In the genomic region with DNA sequence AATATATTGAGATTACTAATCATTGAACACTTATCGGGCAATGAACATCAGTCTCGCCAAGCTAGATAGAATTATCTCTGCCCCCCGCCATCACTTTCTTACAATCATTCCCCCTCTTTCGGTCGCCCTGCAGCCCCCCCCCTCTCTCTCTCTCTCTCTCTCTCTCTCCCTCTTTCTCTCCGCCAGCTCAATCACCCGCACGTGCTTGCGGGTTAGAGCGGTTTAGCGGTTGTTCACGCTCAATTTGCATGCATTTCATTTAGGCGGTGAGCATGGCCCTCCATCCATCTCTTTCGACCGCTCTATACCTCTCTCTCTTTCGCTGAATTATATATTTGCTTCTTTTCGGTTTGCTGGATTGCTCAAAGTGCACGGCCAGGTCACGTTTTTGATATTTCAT, we compare ENCODE assay signal across 1 fruit fly cellular context.
A peak's percentile ranks its signal among the peaks of the same experiment; 100 is the strongest.
TF ChIP-seq lines count a peak whose summit lies in the region.

No protein-coding gene starts in this region.

TF ChIP-seq in whole organism, embryonic, 481 proteins besides CTCF, POLR2A, EP300 and RAD21 (continued from another document):
- TF ChIP-seq B-H1 (GFP tag; IDR thresholded peaks at IDR 0.05; lab: Robert Waterston, UW) (no peak), Ada2b (GFP tag; IDR thresholded peaks at IDR 0.05; lab: Robert Waterston, UW) (no peak), chinmo (GFP tag; IDR thresholded peaks at IDR 0.05; lab: Robert Waterston, UW; ENCODE audit: partially characterized antibody) (0 out of 4 replicates have a peak, but pooled peaks have one; percentile 59), CG14667 (GFP tag; IDR thresholded peaks at IDR 0.05; lab: Robert Waterston, UW) (no peak), pum (GFP tag; optimal IDR thresholded peaks at IDR 0.05; lab: Kevin White, UChicago) (no peak), CG9215 (GFP tag; IDR thresholded peaks at IDR 0.05; lab: Robert Waterston, UW) (no peak), CG12236 (GFP tag; optimal IDR thresholded peaks at IDR 0.05; lab: Kevin White, UChicago) (no peak), tin (GFP tag; optimal IDR thresholded peaks at IDR 0.05; lab: Kevin White, UChicago) (no peak), z (GFP tag; IDR thresholded peaks at IDR 0.05; lab: Robert Waterston, UW) (peak; percentile 57; the same call in 1 of the 3 replicates), maf-S (GFP tag; optimal IDR thresholded peaks at IDR 0.05; lab: Kevin White, UChicago) (no peak), MESR4 (GFP tag; optimal IDR thresholded peaks at IDR 0.05; lab: Kevin White, UChicago) (no peak), her (GFP tag; optimal IDR thresholded peaks at IDR 0.05; lab: Kevin White, UChicago) (no peak), CG16779 (GFP tag; IDR thresholded peaks at IDR 0.05; lab: Robert Waterston, UW) (no peak), CG5953 (GFP tag; IDR thresholded peaks at IDR 0.05; lab: Robert Waterston, UW) (peak; percentile 30; the same call in 1 of the 2 replicates), CG4282 (GFP tag; optimal IDR thresholded peaks at IDR 0.05; lab: Kevin White, UChicago) (no peak), fu2 (GFP tag; optimal IDR thresholded peaks at IDR 0.05; lab: Kevin White, UChicago) (no peak), CG15479 (GFP tag; optimal IDR thresholded peaks at IDR 0.05; lab: Kevin White, UChicago) (peak; percentile 96), vvl (GFP tag; IDR thresholded peaks at IDR 0.05; lab: Robert Waterston, UW) (peak; percentile 74), zfh1 (GFP tag; IDR thresholded peaks at IDR 0.05; lab: Robert Waterston, UW) (no peak), CG17186 (GFP tag; optimal IDR thresholded peaks at IDR 0.05; lab: Kevin White, UChicago) (no peak), Ets97D (GFP tag; optimal IDR thresholded peaks at IDR 0.05; lab: Kevin White, UChicago) (no peak), CG10654 (GFP tag; optimal IDR thresholded peaks at IDR 0.05; lab: Kevin White, UChicago) (no peak), Lim3 (GFP tag; IDR thresholded peaks at IDR 0.05; lab: Robert Waterston, UW) (no peak), Xrp1 (GFP tag; IDR thresholded peaks at IDR 0.05; lab: Robert Waterston, UW) (no peak), CG4424 (GFP tag; optimal IDR thresholded peaks at IDR 0.05; lab: Kevin White, UChicago) (no peak), CG34224 (GFP tag; IDR thresholded peaks at IDR 0.05; lab: Robert Waterston, UW; ENCODE audit: partially characterized antibody) (no peak), ATbp (GFP tag; optimal IDR thresholded peaks at IDR 0.05; lab: Kevin White, UChicago) (no peak), mld (GFP tag; IDR thresholded peaks at IDR 0.05; lab: Robert Waterston, UW; ENCODE audit: partially characterized antibody) (no peak), BtbVII (GFP tag; optimal IDR thresholded peaks at IDR 0.05; lab: Kevin White, UChicago) (no peak), jumu (GFP tag; optimal IDR thresholded peaks at IDR 0.05; lab: Kevin White, UChicago) (no peak), Med (GFP tag; lab: Kevin White, UChicago) (peak; percentile 34), CG2202 (tag; optimal IDR thresholded peaks at IDR 0.05; lab: Kevin White, UChicago) (no peak), CG11695 (GFP tag; IDR thresholded peaks at IDR 0.05; lab: Robert Waterston, UW) (no peak), D (optimal IDR thresholded peaks at IDR 0.05; lab: Kevin White, UChicago) (no peak), D (GFP tag; optimal IDR thresholded peaks at IDR 0.05; lab: Kevin White, UChicago) (no peak), Trl (optimal IDR thresholded peaks at IDR 0.05; lab: Kevin White, UChicago) (peak; percentile 46 to 51), Trl (GFP tag; optimal IDR thresholded peaks at IDR 0.05; lab: Kevin White, UChicago) (no peak), vfl (GFP tag; optimal IDR thresholded peaks at IDR 0.05; lab: Kevin White, UChicago) (no peak), ham (GFP tag; IDR thresholded peaks at IDR 0.05; lab: Robert Waterston, UW) (no peak), sens (GFP tag; lab: Kevin White, UChicago) (peak; percentile 55), CoRest (tag; optimal IDR thresholded peaks at IDR 0.05; lab: Kevin White, UChicago) (no peak), bab2 (GFP tag; optimal IDR thresholded peaks at IDR 0.05; lab: Kevin White, UChicago) (no peak), CG6689 (GFP tag; IDR thresholded peaks at IDR 0.05; lab: Robert Waterston, UW) (no peak), PHDP (tag; optimal IDR thresholded peaks at IDR 0.05; lab: Kevin White, UChicago) (no peak), Sry-β (GFP tag; optimal IDR thresholded peaks at IDR 0.05; lab: Kevin White, UChicago) (no peak), gsb-n (tag; optimal IDR thresholded peaks at IDR 0.05; lab: Kevin White, UChicago) (peak; percentile 69), az2 (GFP tag; optimal IDR thresholded peaks at IDR 0.05; lab: Kevin White, UChicago) (no peak), CG18764 (GFP tag; optimal IDR thresholded peaks at IDR 0.05; lab: Kevin White, UChicago) (no peak), tap (tag; optimal IDR thresholded peaks at IDR 0.05; lab: Kevin White, UChicago) (no peak), ssp (GFP tag; IDR thresholded peaks at IDR 0.05; lab: Robert Waterston, UW) (no peak), Elba2 (GFP tag; optimal IDR thresholded peaks at IDR 0.05; lab: Kevin White, UChicago) (no peak), CG1832 (GFP tag; optimal IDR thresholded peaks at IDR 0.05; lab: Kevin White, UChicago) (peak; percentile 76), CG15514 (GFP tag; optimal IDR thresholded peaks at IDR 0.05; lab: Kevin White, UChicago) (no peak), ap (GFP tag; IDR thresholded peaks at IDR 0.05; lab: Robert Waterston, UW) (no peak), fd64A (GFP tag; optimal IDR thresholded peaks at IDR 0.05; lab: Kevin White, UChicago) (no peak), aop (GFP tag; IDR thresholded peaks at IDR 0.05; lab: Robert Waterston, UW) (no peak), Bdp1 (GFP tag; optimal IDR thresholded peaks at IDR 0.05; lab: Kevin White, UChicago) (no peak), Tbp (GFP tag; optimal IDR thresholded peaks at IDR 0.05; lab: Kevin White, UChicago) (no peak), CG17612 (GFP tag; IDR thresholded peaks at IDR 0.05; lab: Robert Waterston, UW) (no peak), btn (GFP tag; optimal IDR thresholded peaks at IDR 0.05; lab: Kevin White, UChicago) (no peak), Adf1 (GFP tag; IDR thresholded peaks at IDR 0.05; lab: Robert Waterston, UW) (no peak), unpg (GFP tag; optimal IDR thresholded peaks at IDR 0.05; lab: Kevin White, UChicago) (no peak), oc (tag; optimal IDR thresholded peaks at IDR 0.05; lab: Kevin White, UChicago) (no peak), luna (GFP tag; optimal IDR thresholded peaks at IDR 0.05; lab: Kevin White, UChicago) (no peak), fru (optimal IDR thresholded peaks at IDR 0.05; lab: Kevin White, UChicago) (no peak), crol (GFP tag; IDR thresholded peaks at IDR 0.05; lab: Robert Waterston, UW) (peak; percentile 94), Chrac-16 (GFP tag; optimal IDR thresholded peaks at IDR 0.05; lab: Kevin White, UChicago) (no peak), pfk (GFP tag; optimal IDR thresholded peaks at IDR 0.05; lab: Kevin White, UChicago) (no peak), mirr (GFP tag; optimal IDR thresholded peaks at IDR 0.05; lab: Kevin White, UChicago) (no peak), toy (GFP tag; IDR thresholded peaks at IDR 0.05; lab: Robert Waterston, UW) (no peak), lmd (GFP tag; IDR thresholded peaks at IDR 0.05; lab: Robert Waterston, UW) (no peak), en (GFP tag; optimal IDR thresholded peaks at IDR 0.05; lab: Kevin White, UChicago) (no peak), CG30431 (GFP tag; optimal IDR thresholded peaks at IDR 0.05; lab: Kevin White, UChicago) (no peak), HmgD (GFP tag; optimal IDR thresholded peaks at IDR 0.05; lab: Kevin White, UChicago) (no peak), zfh2 (GFP tag; optimal IDR thresholded peaks at IDR 0.05; lab: Kevin White, UChicago) (no peak), CG18262 (tag; optimal IDR thresholded peaks at IDR 0.05; lab: Kevin White, UChicago) (no peak), Poxn (GFP tag; IDR thresholded peaks at IDR 0.05; lab: Robert Waterston, UW) (no peak), da (GFP tag; optimal IDR thresholded peaks at IDR 0.05; lab: Kevin White, UChicago) (peak; percentile 31), CG16813 (GFP tag; IDR thresholded peaks at IDR 0.05; lab: Robert Waterston, UW; ENCODE audit: partially characterized antibody) (no peak), cg (GFP tag; optimal IDR thresholded peaks at IDR 0.05; lab: Kevin White, UChicago) (no peak), Ssrp (tag; optimal IDR thresholded peaks at IDR 0.05; lab: Kevin White, UChicago) (no peak), CG10321 (GFP tag; IDR thresholded peaks at IDR 0.05; lab: Robert Waterston, UW) (peak; percentile 73), TFAM (GFP tag; optimal IDR thresholded peaks at IDR 0.05; lab: Kevin White, UChicago) (no peak), CG12659 (GFP tag; optimal IDR thresholded peaks at IDR 0.05; lab: Kevin White, UChicago) (no peak), lbe (GFP tag; optimal IDR thresholded peaks at IDR 0.05; lab: Kevin White, UChicago) (no peak), CG13123 (GFP tag; optimal IDR thresholded peaks at IDR 0.05; lab: Kevin White, UChicago) (no peak), odd (GFP tag; optimal IDR thresholded peaks at IDR 0.05; lab: Kevin White, UChicago) (no peak), CG11504 (tag; optimal IDR thresholded peaks at IDR 0.05; lab: Kevin White, UChicago) (no peak), CG13424 (tag; optimal IDR thresholded peaks at IDR 0.05; lab: Kevin White, UChicago) (no peak), CG8290 (GFP tag; optimal IDR thresholded peaks at IDR 0.05; lab: Kevin White, UChicago) (no peak), CG8290 (tag; optimal IDR thresholded peaks at IDR 0.05; lab: Kevin White, UChicago) (peak in 1 of 2 experiments; percentile 7), tll (GFP tag; optimal IDR thresholded peaks at IDR 0.05; lab: Kevin White, UChicago) (peak in 1 of 2 experiments; percentile 50), HmgZ (tag; optimal IDR thresholded peaks at IDR 0.05; lab: Kevin White, UChicago) (no peak), CG4854 (GFP tag; optimal IDR thresholded peaks at IDR 0.05; lab: Kevin White, UChicago) (no peak), Vsx1 (GFP tag; optimal IDR thresholded peaks at IDR 0.05; lab: Kevin White, UChicago) (no peak), CG7357 (GFP tag; IDR thresholded peaks at IDR 0.05; lab: Robert Waterston, UW) (no peak), Six4 (GFP tag; optimal IDR thresholded peaks at IDR 0.05; lab: Kevin White, UChicago) (no peak), lab (GFP tag; optimal IDR thresholded peaks at IDR 0.05; lab: Kevin White, UChicago) (no peak), CG10979 (tag; optimal IDR thresholded peaks at IDR 0.05; lab: Kevin White, UChicago) (no peak), Usf (GFP tag; optimal IDR thresholded peaks at IDR 0.05; lab: Kevin White, UChicago) (no peak), CG13287 (GFP tag; IDR thresholded peaks at IDR 0.05; lab: Robert Waterston, UW; ENCODE audit: partially characterized antibody) (0 out of 2 replicates have a peak, but pooled peaks have one; percentile 14), CG6765 (GFP tag; optimal IDR thresholded peaks at IDR 0.05; lab: Kevin White, UChicago) (no peak), CG14860 (GFP tag; IDR thresholded peaks at IDR 0.05; lab: Robert Waterston, UW; ENCODE audit: partially characterized antibody) (no peak), danr (GFP tag; IDR thresholded peaks at IDR 0.05; lab: Robert Waterston, UW) (no peak), CG7372 (GFP tag; IDR thresholded peaks at IDR 0.05; lab: Robert Waterston, UW) (no peak), psq (GFP tag; optimal IDR thresholded peaks at IDR 0.05; lab: Kevin White, UChicago) (no peak), pb (GFP tag; optimal IDR thresholded peaks at IDR 0.05; lab: Kevin White, UChicago) (no peak), Hr78 (GFP tag; optimal IDR thresholded peaks at IDR 0.05; lab: Kevin White, UChicago) (peak in 1 of 2 experiments; percentile 26), gcm (GFP tag; optimal IDR thresholded peaks at IDR 0.05; lab: Kevin White, UChicago) (peak; percentile 34), CrebB (tag; optimal IDR thresholded peaks at IDR 0.05; lab: Kevin White, UChicago) (no peak), slou (GFP tag; optimal IDR thresholded peaks at IDR 0.05; lab: Kevin White, UChicago) (no peak), H15 (GFP tag; IDR thresholded peaks at IDR 0.05; lab: Robert Waterston, UW) (no peak), CG4360 (GFP tag; IDR thresholded peaks at IDR 0.05; lab: Robert Waterston, UW) (no peak), ab (GFP tag; optimal IDR thresholded peaks at IDR 0.05; lab: Kevin White, UChicago) (no peak), CG32767 (GFP tag; IDR thresholded peaks at IDR 0.05; lab: Robert Waterston, UW) (no peak), kah (GFP tag; optimal IDR thresholded peaks at IDR 0.05; lab: Kevin White, UChicago) (no peak), Max (GFP tag; optimal IDR thresholded peaks at IDR 0.05; lab: Kevin White, UChicago) (no peak), Eip74EF (GFP tag; optimal IDR thresholded peaks at IDR 0.05; lab: Kevin White, UChicago) (no peak), p53 (GFP tag; optimal IDR thresholded peaks at IDR 0.05; lab: Kevin White, UChicago) (no peak), CG33213 (GFP tag; optimal IDR thresholded peaks at IDR 0.05; lab: Kevin White, UChicago) (no peak), Atf-2 (GFP tag; optimal IDR thresholded peaks at IDR 0.05; lab: Kevin White, UChicago) (no peak), Gsc (GFP tag; IDR thresholded peaks at IDR 0.05; lab: Robert Waterston, UW) (no peak), CG7987 (GFP tag; optimal IDR thresholded peaks at IDR 0.05; lab: Kevin White, UChicago) (peak; percentile 49), vnd (GFP tag; IDR thresholded peaks at IDR 0.05; lab: Robert Waterston, UW; ENCODE audit: partially characterized antibody) (no peak), dmrt99B (tag; optimal IDR thresholded peaks at IDR 0.05; lab: Kevin White, UChicago) (no peak), seq (GFP tag; IDR thresholded peaks at IDR 0.05; lab: Robert Waterston, UW) (no peak), CG2889 (GFP tag; IDR thresholded peaks at IDR 0.05; lab: Robert Waterston, UW) (no peak), Blimp-1 (GFP tag; optimal IDR thresholded peaks at IDR 0.05; lab: Kevin White, UChicago) (no peak), pho (GFP tag; optimal IDR thresholded peaks at IDR 0.05; lab: Kevin White, UChicago) (no peak), Kr (GFP tag; optimal IDR thresholded peaks at IDR 0.05; lab: Kevin White, UChicago) (no peak), bbx (GFP tag; IDR thresholded peaks at IDR 0.05; lab: Robert Waterston, UW; ENCODE audit: partially characterized antibody) (peak; percentile 23; the same call in 1 of the 2 replicates), CG8281 (tag; optimal IDR thresholded peaks at IDR 0.05; lab: Kevin White, UChicago) (no peak), Meics (GFP tag; optimal IDR thresholded peaks at IDR 0.05; lab: Kevin White, UChicago) (no peak), stwl (tag; optimal IDR thresholded peaks at IDR 0.05; lab: Kevin White, UChicago) (no peak), CG9932 (GFP tag; IDR thresholded peaks at IDR 0.05; lab: Robert Waterston, UW) (no peak)
TF ChIP-seq in whole organism, embryonic: peak in this region for 23.
